Fruit fly (Drosophila melanogaster) whole organism, embryonic: ENCODE data around the gene CG11723.

Source experiments
- Bgb ChIP-seq: fragments of 200-800 bp; sonication (Bioruptor generic); IDR thresholded peaks from 2 replicates; pipeline ENCODE4 v1.3.6; 2022; ENCODE audit warnings: missing biosample characterization, missing genetic modification characterization; ENCODE audit not compliant: partially characterized antibody
- CG1024 ChIP-seq: fragments of 200-800 bp; sonication (Bioruptor generic); IDR thresholded peaks from 2 replicates; pipeline ENCODE4 v1.3.6; 2022; ENCODE audit warnings: missing biosample characterization, missing genetic modification characterization
- CG10543 ChIP-seq: fragments of 200-800 bp; sonication (Bioruptor generic); optimal IDR thresholded peaks from 3 replicates; lab custom pipeline; 2017; ENCODE audit warnings: missing biosample characterization, mild to moderate bottlenecking, missing genetic modification characterization, moderate library complexity
- CG12769 ChIP-seq: fragments of 200-800 bp; sonication (Bioruptor generic); optimal IDR thresholded peaks from 2 replicates; lab custom pipeline; 2019; ENCODE audit warnings: missing biosample characterization, mild to moderate bottlenecking, missing genetic modification characterization, moderate library complexity
- CG13296 ChIP-seq: fragments of 200-800 bp; sonication (Bioruptor generic); optimal IDR thresholded peaks from 3 replicates; lab custom pipeline; 2018; ENCODE audit warnings: missing biosample characterization, mild to moderate bottlenecking, missing genetic modification characterization
- CG14710 ChIP-seq: fragments of 200-800 bp; sonication (Bioruptor generic); optimal IDR thresholded peaks from 3 replicates; lab custom pipeline; 2019; ENCODE audit warnings: missing biosample characterization, mild to moderate bottlenecking, missing genetic modification characterization, moderate library complexity
- CG15011 ChIP-seq: fragments of 200-800 bp; sonication (Bioruptor generic); optimal IDR thresholded peaks from 3 replicates; lab custom pipeline; 2018; ENCODE audit warnings: missing biosample characterization, mild to moderate bottlenecking, missing genetic modification characterization
- CG15514 ChIP-seq: fragments of 200-800 bp; sonication (Bioruptor generic); optimal IDR thresholded peaks from 3 replicates; lab custom pipeline; 2017; ENCODE audit warnings: missing biosample characterization, missing genetic modification characterization, mild to moderate bottlenecking, moderate library complexity, missing genetic modification reagents
- CG16779 ChIP-seq: fragments of 200-800 bp; sonication (Bioruptor generic); IDR thresholded peaks from 2 replicates; pipeline ENCODE4 v1.3.6; 2022; ENCODE audit warnings: missing biosample characterization, missing genetic modification characterization
- CG16813 ChIP-seq: fragments of 200-800 bp; sonication (Bioruptor generic); IDR thresholded peaks from 3 replicates; pipeline ENCODE4 v1.3.6; 2022; ENCODE audit warnings: missing biosample characterization, missing genetic modification characterization; ENCODE audit not compliant: partially characterized antibody
- CG17361 ChIP-seq: fragments of 200-800 bp; sonication (Bioruptor generic); IDR thresholded peaks from 3 replicates; pipeline ENCODE4 v1.3.6; 2022; ENCODE audit warnings: missing biosample characterization, missing genetic modification characterization
- CG17912 ChIP-seq: fragments of 200-800 bp; sonication (Bioruptor generic); optimal IDR thresholded peaks from 2 replicates; lab custom pipeline; 2018; ENCODE audit warnings: missing biosample characterization, mild to moderate bottlenecking, missing genetic modification characterization
- CG18262 ChIP-seq: fragments of 200-800 bp; optimal IDR thresholded peaks from 3 replicates; lab custom pipeline; 2019; ENCODE audit warnings: missing biosample characterization, mild to moderate bottlenecking, missing genetic modification characterization, moderate library complexity
- CG2202 ChIP-seq: fragments of 200-800 bp; sonication (Bioruptor generic); optimal IDR thresholded peaks from 2 replicates; lab custom pipeline; 2018; ENCODE audit warnings: missing biosample characterization, mild to moderate bottlenecking, missing genetic modification characterization
- CG2678 ChIP-seq: fragments of 200-800 bp; sonication (Bioruptor generic); optimal IDR thresholded peaks from 3 replicates; lab custom pipeline; 2019; ENCODE audit warnings: missing biosample characterization, mild to moderate bottlenecking, missing genetic modification characterization, moderate library complexity
- CG3838 ChIP-seq: fragments of 200-800 bp; sonication (Bioruptor generic); optimal IDR thresholded peaks from 3 replicates; lab custom pipeline; 2016; ENCODE audit warnings: missing biosample characterization, missing genetic modification characterization
- CG4617 ChIP-seq: fragments of 200-800 bp; sonication (Bioruptor generic); optimal IDR thresholded peaks from 3 replicates; lab custom pipeline; 2016; ENCODE audit warnings: missing biosample characterization, missing genetic modification characterization, borderline replicate concordance
- CG5953 ChIP-seq: fragments of 200-800 bp; sonication (Bioruptor generic); IDR thresholded peaks from 2 replicates; pipeline ENCODE4 v1.3.6; 2022; ENCODE audit warnings: missing biosample characterization, missing genetic modification characterization
- CG7357 ChIP-seq: fragments of 200-800 bp; sonication (Bioruptor generic); IDR thresholded peaks from 3 replicates; pipeline ENCODE4 v1.3.6; 2022; ENCODE audit warnings: missing biosample characterization, missing genetic modification characterization
- CG7786 ChIP-seq: fragments of 200-800 bp; sonication (Bioruptor generic); optimal IDR thresholded peaks from 2 replicates; lab custom pipeline; 2016; ENCODE audit warnings: missing biosample characterization, missing genetic modification characterization
- CG9437 ChIP-seq: fragments of 200-800 bp; sonication (Bioruptor generic); optimal IDR thresholded peaks from 2 replicates; lab custom pipeline; 2018; ENCODE audit warnings: missing biosample characterization, mild to moderate bottlenecking, missing genetic modification characterization
- CoRest ChIP-seq: fragments of 200-800 bp; sonication (Bioruptor generic); optimal IDR thresholded peaks from 3 replicates; lab custom pipeline; 2018; ENCODE audit warnings: missing biosample characterization, mild to moderate bottlenecking, missing genetic modification characterization, moderate library complexity
- Doc2 ChIP-seq: fragments of 200-800 bp; sonication (Bioruptor generic); IDR thresholded peaks from 2 replicates; pipeline ENCODE4 v1.3.6; 2022; ENCODE audit warnings: missing biosample characterization, missing genetic modification characterization
- Eip74EF ChIP-seq, 2 experiments: fragments of 200-800 bp in 1 of 2; fragments of >200 bp in 1 of 2; sonication (Bioruptor generic) in 1 of 2; optimal IDR thresholded peaks; 2 replicates each; lab custom pipeline; 2017 to 2019; ENCODE audit warnings: missing biosample characterization in 2 of 2, missing genetic modification characterization in 2 of 2, mild to moderate bottlenecking in 1 of 2, moderate library complexity in 1 of 2
- Fer2 ChIP-seq: fragments of 200-800 bp; sonication (Bioruptor generic); optimal IDR thresholded peaks from 2 replicates; lab custom pipeline; 2018; ENCODE audit warnings: missing biosample characterization, mild to moderate bottlenecking, missing genetic modification characterization, moderate library complexity
- Gug ChIP-seq: fragments of 200-800 bp; sonication (Bioruptor generic); IDR thresholded peaks from 4 replicates; pipeline ENCODE4 v1.3.6; 2022; ENCODE audit warnings: missing biosample characterization, missing genetic modification characterization
- H2.0 ChIP-seq: fragments of 200-800 bp; sonication (Bioruptor generic); IDR thresholded peaks from 2 replicates; pipeline ENCODE4 v1.3.6; 2022; ENCODE audit warnings: missing biosample characterization, missing genetic modification characterization
- Hr3 ChIP-seq: fragments of 200-800 bp; sonication (Bioruptor generic); optimal IDR thresholded peaks from 3 replicates; lab custom pipeline; 2016; ENCODE audit warnings: missing biosample characterization, missing genetic modification characterization
- Med ChIP-seq: fragments of 200-800 bp; sonication (Bioruptor generic); peaks from one replicate; lab custom pipeline; 2016; ENCODE audit warnings: missing biosample characterization, missing genetic modification characterization, mild to moderate bottlenecking, inconsistent platforms, moderate library complexity
- NC2α ChIP-seq: fragments of 200-800 bp; sonication (Bioruptor generic); optimal IDR thresholded peaks from 2 replicates; lab custom pipeline; 2016; ENCODE audit warnings: missing biosample characterization, missing genetic modification characterization
- NfI ChIP-seq: fragments of 200-800 bp; sonication (Bioruptor generic); optimal IDR thresholded peaks from 3 replicates; lab custom pipeline; 2018; ENCODE audit warnings: missing biosample characterization, mild to moderate bottlenecking, missing genetic modification characterization, moderate library complexity
- Oli ChIP-seq: fragments of 200-800 bp; sonication (Bioruptor generic); optimal IDR thresholded peaks from 2 replicates; lab custom pipeline; 2018; ENCODE audit warnings: missing biosample characterization, mild to moderate bottlenecking, missing genetic modification characterization, moderate library complexity
- Ravus ChIP-seq: fragments of 200-800 bp; sonication (Bioruptor generic); IDR thresholded peaks from 2 replicates; pipeline ENCODE4 v1.3.6; 2022; ENCODE audit warnings: missing biosample characterization, missing genetic modification characterization
- Stat92E ChIP-seq, 3 experiments: fragments of >200 bp in 2 of 3; fragments of 200-800 bp in 1 of 3; sonication (Bioruptor generic) in 1 of 3; optimal IDR thresholded peaks; 2 replicates each; lab custom pipeline; 2017 to 2019; ENCODE audit warnings: missing biosample characterization in 3 of 3, missing genetic modification characterization in 3 of 3, mild to moderate bottlenecking in 1 of 3, moderate library complexity in 1 of 3
- abd-A ChIP-seq: fragments of 200-800 bp; sonication (Bioruptor generic); optimal IDR thresholded peaks from 3 replicates; lab custom pipeline; 2019; ENCODE audit warnings: missing biosample characterization, mild to moderate bottlenecking, missing genetic modification characterization, moderate library complexity
- croc ChIP-seq: fragments of 200-800 bp; sonication (Bioruptor generic); conservative IDR thresholded peaks from 3 replicates; pipeline ENCODE4 v1.3.6; 2022; ENCODE audit warnings: missing biosample characterization, missing genetic modification characterization
- da ChIP-seq: fragments of 200-800 bp; sonication (Bioruptor generic); optimal IDR thresholded peaks from 2 replicates; lab custom pipeline; 2016; ENCODE audit warnings: missing biosample characterization, missing genetic modification characterization
- dati ChIP-seq: fragments of 200-800 bp; sonication (Bioruptor generic); IDR thresholded peaks from 2 replicates; pipeline ENCODE4 v1.3.6; 2022; ENCODE audit warnings: missing biosample characterization, missing genetic modification characterization
- esg ChIP-seq: fragments of 200-800 bp; sonication (Bioruptor generic); conservative IDR thresholded peaks from 2 replicates; pipeline ENCODE4 v1.3.6; 2022; ENCODE audit warnings: missing biosample characterization, missing genetic modification characterization
- gfzf ChIP-seq: fragments of 200-800 bp; sonication (Bioruptor generic); optimal IDR thresholded peaks from 2 replicates; lab custom pipeline; 2016; ENCODE audit warnings: missing biosample characterization, mild to moderate bottlenecking, missing genetic modification characterization, moderate library complexity
- ham ChIP-seq: fragments of 200-800 bp; sonication (Bioruptor generic); IDR thresholded peaks from 2 replicates; pipeline ENCODE4 v1.3.6; 2022; ENCODE audit warnings: missing biosample characterization, missing genetic modification characterization
- hb ChIP-seq: fragments of 200-800 bp; sonication (Bioruptor generic); IDR thresholded peaks from 3 replicates; pipeline ENCODE4 v1.3.6; 2022; ENCODE audit warnings: missing biosample characterization, missing genetic modification characterization; ENCODE audit not compliant: partially characterized antibody
- hkb ChIP-seq, 2 experiments: fragments of 200-800 bp in 1 of 2; fragments of >200 bp in 1 of 2; sonication (Bioruptor generic) in 1 of 2; IDR thresholded peaks in 1 of 2; optimal IDR thresholded peaks in 1 of 2; 2 replicates each; pipeline versions ENCODE4 v1.3.6 to Lab custom; 2017 to 2022; ENCODE audit warnings: missing biosample characterization in 1 of 2, missing genetic modification characterization in 1 of 2
- pfk ChIP-seq: fragments of 200-800 bp; sonication (Bioruptor generic); optimal IDR thresholded peaks from 2 replicates; lab custom pipeline; 2018; ENCODE audit warnings: missing biosample characterization, mild to moderate bottlenecking, missing genetic modification characterization, moderate library complexity
- pros ChIP-seq: fragments of 200-800 bp; sonication (Bioruptor generic); optimal IDR thresholded peaks from 3 replicates; lab custom pipeline; 2019; ENCODE audit warnings: missing biosample characterization, mild to moderate bottlenecking, missing genetic modification characterization, moderate library complexity
- repo ChIP-seq: fragments of 200-800 bp; sonication (Bioruptor generic); optimal IDR thresholded peaks from 2 replicates; lab custom pipeline; 2016; ENCODE audit warnings: missing biosample characterization, missing genetic modification characterization
- salm ChIP-seq: fragments of 200-800 bp; sonication (Bioruptor generic); optimal IDR thresholded peaks from 2 replicates; lab custom pipeline; 2018; ENCODE audit warnings: missing biosample characterization, mild to moderate bottlenecking, missing genetic modification characterization
- wdn ChIP-seq: fragments of 200-800 bp; sonication (Bioruptor generic); IDR thresholded peaks from 2 replicates; pipeline ENCODE4 v1.3.6; 2022; ENCODE audit warnings: missing biosample characterization, missing genetic modification characterization

CG11723 gene

DNA sequence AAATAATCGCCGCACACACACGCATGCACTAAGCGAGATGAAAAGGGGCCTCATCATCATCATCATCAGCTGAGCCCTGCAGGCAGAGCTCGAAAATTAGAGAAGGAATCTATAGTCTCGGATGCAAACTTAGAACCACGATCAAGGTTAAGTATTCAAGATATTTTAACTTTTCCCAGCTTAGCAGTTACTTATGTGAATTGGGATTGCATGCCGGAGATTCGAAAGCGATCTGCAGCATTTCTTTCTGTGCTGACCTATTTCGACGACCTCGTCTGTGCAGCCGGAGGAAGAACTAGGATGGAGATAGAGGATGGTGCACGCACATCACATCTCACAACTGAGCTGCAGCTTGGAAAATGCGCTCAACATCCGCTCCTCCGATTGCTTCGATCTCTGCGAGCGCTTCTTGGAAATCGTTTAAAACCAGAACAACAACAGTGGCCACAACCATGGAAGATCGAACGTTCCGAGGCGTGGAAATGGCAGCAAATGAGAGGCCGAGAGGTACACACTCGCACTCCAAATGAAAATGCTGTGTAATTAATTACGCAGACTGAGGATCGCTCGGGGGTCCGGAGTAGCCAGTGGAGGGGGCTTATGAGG, 35.8 kb upstream of the CG11723 start (continued):
- no peak for TF ChIP-seq Ravus (GFP tag; lab: Robert Waterston, UW)
- peak; percentile 50 for TF ChIP-seq repo (GFP tag; lab: Kevin White, UChicago)
- TF ChIP-seq CG16779 = no peak
- TF ChIP-seq CG9437 = no peak
- peak; percentile 79 for TF ChIP-seq CG2202 (tag; lab: Kevin White, UChicago)
- peak; percentile 62 for TF ChIP-seq NC2α (GFP tag; lab: Kevin White, UChicago)
- no peak; the same call in 1 of the 2 replicates for TF ChIP-seq esg (GFP tag; lab: Robert Waterston, UW)
- TF ChIP-seq salm (tag; lab: Kevin White, UChicago) = no peak
- no peak for TF ChIP-seq Doc2
- TF ChIP-seq pfk (GFP tag; lab: Kevin White, UChicago) = no peak
- peak; percentile 85 for TF ChIP-seq Med (GFP tag; lab: Kevin White, UChicago)
- TF ChIP-seq CG4617 = peak; percentile 31
- TF ChIP-seq CG5953 (GFP tag; lab: Robert Waterston, UW) = no peak
- TF ChIP-seq ham = no peak
- TF ChIP-seq gfzf (GFP tag; lab: Kevin White, UChicago) = no peak
- TF ChIP-seq CG13296 = no peak
- TF ChIP-seq da (GFP tag; lab: Kevin White, UChicago) = no peak
- no peak for TF ChIP-seq CG3838 (GFP tag; lab: Kevin White, UChicago)
- no peak for TF ChIP-seq wdn
- TF ChIP-seq pros (GFP tag; lab: Kevin White, UChicago) = no peak
- peak in 1 of 3 experiments; percentile 94 for TF ChIP-seq Stat92E (GFP tag; optimal IDR thresholded peaks at IDR 0.05; lab: Kevin White, UChicago)
- peak; percentile 62 for TF ChIP-seq Oli
- no peak for TF ChIP-seq abd-A (tag; lab: Kevin White, UChicago)
- TF ChIP-seq CG16813 (GFP tag; lab: Robert Waterston, UW) = no peak
- no peak for TF ChIP-seq Fer2 (tag; lab: Kevin White, UChicago)
- peak; percentile 63; the same call in 2 of the 4 replicates for TF ChIP-seq Gug (GFP tag; lab: Robert Waterston, UW)
- TF ChIP-seq CG7357 = peak; percentile 42; the same call in 1 of the 3 replicates
- peak; percentile 84 for TF ChIP-seq CG14710 (tag; lab: Kevin White, UChicago)
- TF ChIP-seq CoRest (tag; lab: Kevin White, UChicago) = peak; percentile 33
- TF ChIP-seq CG2678 = peak; percentile 40
- TF ChIP-seq CG12769 (tag; lab: Kevin White, UChicago) = no peak
- no peak for TF ChIP-seq CG15514
- peak; percentile 73 for TF ChIP-seq CG7786 (GFP tag; lab: Kevin White, UChicago)
- TF ChIP-seq H2.0 (GFP tag; lab: Robert Waterston, UW) = peak; percentile 58; the same call in 1 of the 2 replicates
- no peak for TF ChIP-seq CG10543 (GFP tag; lab: Kevin White, UChicago)
- TF ChIP-seq croc (GFP tag; lab: Robert Waterston, UW) = peak; percentile 71
- TF ChIP-seq Eip74EF (GFP tag; optimal IDR thresholded peaks at IDR 0.05; lab: Kevin White, UChicago) = no peak
- TF ChIP-seq Bgb (GFP tag; lab: Robert Waterston, UW) = no peak
- no peak for TF ChIP-seq hkb (optimal IDR thresholded peaks at IDR 0.05; lab: Kevin White, UChicago)
- peak; percentile 62; the same call in 1 of the 2 replicates for TF ChIP-seq hkb (GFP tag; IDR thresholded peaks at IDR 0.05; lab: Robert Waterston, UW)
- TF ChIP-seq hb (GFP tag; lab: Robert Waterston, UW) = no peak
- peak; percentile 50 for TF ChIP-seq Hr3
- TF ChIP-seq CG15011 (GFP tag; lab: Kevin White, UChicago) = no peak
- no peak for TF ChIP-seq CG17912 (GFP tag; lab: Kevin White, UChicago)
- TF ChIP-seq NfI (GFP tag; lab: Kevin White, UChicago) = no peak
- peak; percentile 88 for TF ChIP-seq CG18262 (tag; lab: Kevin White, UChicago)
- TF ChIP-seq CG17361 (GFP tag; lab: Robert Waterston, UW) = peak; percentile 66; the same call in 2 of the 3 replicates
- no peak for TF ChIP-seq dati (GFP tag; lab: Robert Waterston, UW)
- TF ChIP-seq CG1024 (GFP tag; lab: Robert Waterston, UW) = peak; percentile 58
